Fruit fly (Drosophila melanogaster): ENCODE measurements around the gene Fas1.

dm6 chr3R:16655494-16656493 lies 30.8 kb downstream of the Fas1 start, which contains the start of gene modSP:
- TF ChIP-seq psq (optimal IDR thresholded peaks at IDR 0.05) (no peak), Sin3A (optimal IDR thresholded peaks at IDR 0.05) (no peak)
